Worm (Caenorhabditis elegans) whole organism, young adult: ENCODE measurements around the gene F01D5.10.

Experiments
- C06A6.2 ChIP-seq: fragments of 200-800 bp; sonication (Bioruptor generic); conservative IDR thresholded peaks from 2 replicates; pipeline ENCODE4 v1.3.6; 2022; ENCODE audit warnings: missing genetic modification characterization, missing compliant biosample characterization
- Y53F4B.3 ChIP-seq: fragments of 200-800 bp; sonication (Bioruptor generic); IDR thresholded peaks from 2 replicates; pipeline ENCODE4 v1.3.6; 2022; ENCODE audit warnings: missing genetic modification reagents, missing genetic modification characterization, missing compliant biosample characterization
- ama-1 ChIP-seq, 3 experiments: fragments of 150-350 bp in 1 of 3; sonication (generic microtip) in 2 of 3; optimal IDR thresholded peaks; 2 replicates each; lab custom pipeline; 2014 to 2018; ENCODE audit warnings: missing biosample characterization in 2 of 3, missing genetic modification characterization in 2 of 3, missing genetic modification reagents in 2 of 3
- ceh-27 ChIP-seq: fragments of 200-800 bp; sonication (Bioruptor generic); optimal IDR thresholded peaks from 2 replicates; lab custom pipeline; 2018; ENCODE audit warnings: mild to moderate bottlenecking, missing genetic modification characterization, moderate library complexity, missing compliant biosample characterization
- dox-1 ChIP-seq: fragments of 200-800 bp; sonication (Bioruptor generic); IDR thresholded peaks from 2 replicates; pipeline ENCODE4 v1.3.6; 2022; ENCODE audit warnings: missing genetic modification reagents, missing genetic modification characterization, missing compliant biosample characterization
- efl-1 ChIP-seq: fragments of 150-350 bp; optimal IDR thresholded peaks from 2 replicates; lab custom pipeline; 2014; ENCODE audit warnings: missing biosample characterization, missing genetic modification reagents, missing genetic modification characterization
- him-1 ChIP-seq: sonication (generic microtip); optimal IDR thresholded peaks from 2 replicates; lab custom pipeline; 2016; ENCODE audit warnings: missing genotype, missing genetic modification reagents, missing genetic modification characterization, missing compliant biosample characterization
- pha-4 ChIP-seq: fragments of 150-350 bp; sonication (generic microtip); optimal IDR thresholded peaks from 2 replicates; lab custom pipeline; 2014; ENCODE audit warnings: missing biosample characterization, missing genetic modification reagents, missing genetic modification characterization
- snpc-1.3 ChIP-seq: sonication (generic microtip); optimal IDR thresholded peaks from 2 replicates; lab custom pipeline; 2017; ENCODE audit warnings: missing genetic modification characterization, mild to moderate bottlenecking, missing compliant biosample characterization, antibody characterized with exemption, moderate library complexity, missing genotype, missing genetic modification reagents; ENCODE audit not compliant: insufficient read depth
- unc-130 ChIP-seq: sonication (generic microtip); optimal IDR thresholded peaks from 2 replicates; lab custom pipeline; 2016; ENCODE audit warnings: missing genetic modification reagents, missing genetic modification characterization, missing compliant biosample characterization
- unc-62 ChIP-seq: fragments of 150-350 bp; optimal IDR thresholded peaks from 2 replicates; lab custom pipeline; 2014; ENCODE audit warnings: missing biosample characterization, missing genetic modification reagents, missing genetic modification characterization

DNA sequence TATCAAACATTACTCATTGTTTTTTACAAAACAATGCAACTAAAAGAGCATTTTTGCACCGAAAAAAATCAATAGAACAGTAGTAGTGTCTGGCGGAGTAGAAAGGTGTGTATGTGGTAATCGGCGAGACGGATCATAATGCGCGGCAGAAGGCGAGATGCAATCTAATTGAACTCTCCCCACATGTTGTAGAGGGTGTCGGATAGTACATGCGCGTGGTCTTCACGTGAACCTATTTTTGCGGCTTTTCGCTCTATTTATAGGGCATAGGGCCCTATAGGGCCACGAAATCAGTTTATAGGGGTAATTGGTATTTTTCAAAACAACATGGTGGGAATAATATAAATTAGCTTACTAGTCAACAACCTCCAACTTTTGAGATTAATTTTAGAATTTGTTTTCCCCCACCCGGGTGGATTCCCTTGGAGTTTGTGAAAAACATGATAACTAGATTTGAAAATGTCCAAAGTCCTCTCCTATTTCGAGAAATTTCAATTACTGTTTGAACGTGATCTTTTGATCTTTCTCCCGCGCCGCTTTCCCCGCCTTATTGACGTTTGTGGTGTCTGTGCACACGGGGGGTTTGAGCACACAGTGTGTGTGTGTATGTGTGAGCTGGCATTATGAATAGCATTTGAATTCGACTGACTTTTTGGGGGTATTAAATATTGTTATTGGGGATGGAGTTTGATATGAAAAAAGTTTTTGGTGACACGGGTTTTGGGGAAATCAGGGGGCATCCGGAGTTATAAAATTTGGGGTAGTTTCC is 21.9 kb upstream of the F01D5.10 start:
- TF ChIP-seq ama-1 (optimal IDR thresholded peaks at IDR 0.05; lab: Kevin White, UChicago) (no peak), ama-1 (GFP tag; optimal IDR thresholded peaks at IDR 0.05; lab: Kevin White, UChicago) (no peak), efl-1 (GFP tag; lab: Kevin White, UChicago) (no peak), Y53F4B.3 (GFP tag; lab: Robert Waterston, UW) (no peak), pha-4 (no peak), dox-1 (GFP tag; lab: Robert Waterston, UW) (no peak), C06A6.2 (GFP tag; lab: Robert Waterston, UW) (no peak), snpc-1.3 (tag; lab: Kevin White, UChicago) (no peak), unc-62 (GFP tag; lab: Kevin White, UChicago) (no peak), ceh-27 (no peak), unc-130 (GFP tag; lab: Kevin White, UChicago) (no peak), him-1 (no peak)
